Fruit fly (Drosophila melanogaster) whole organism, embryonic: Measurements from ENCODE around the gene Gmppb.

Experiments
- Adf1 ChIP-seq: fragments of 200-800 bp; sonication (Bioruptor generic); IDR thresholded peaks from 2 replicates; pipeline ENCODE4 v1.3.6; 2022; ENCODE audit warnings: missing biosample characterization, missing genetic modification characterization
- BEAF-32 ChIP-seq: fragments of 200-800 bp; sonication (Bioruptor generic); optimal IDR thresholded peaks from 3 replicates; lab custom pipeline; 2017; ENCODE audit warnings: missing biosample characterization, missing genetic modification characterization, mild to moderate bottlenecking, moderate library complexity, missing genetic modification reagents
- CG11085 ChIP-seq: fragments of 200-800 bp; sonication (Bioruptor generic); IDR thresholded peaks from 2 replicates; pipeline ENCODE4 v1.3.6; 2022; ENCODE audit warnings: missing biosample characterization, missing genetic modification characterization
- CG12071 ChIP-seq: fragments of 200-800 bp; sonication (Bioruptor generic); optimal IDR thresholded peaks from 3 replicates; lab custom pipeline; 2018; ENCODE audit warnings: missing biosample characterization, mild to moderate bottlenecking, missing genetic modification characterization
- CG14965 ChIP-seq: fragments of 200-800 bp; sonication (Bioruptor generic); optimal IDR thresholded peaks from 2 replicates; lab custom pipeline; 2016; ENCODE audit warnings: missing biosample characterization, missing genetic modification characterization, borderline replicate concordance
- CG15073 ChIP-seq: fragments of 200-800 bp; sonication (Bioruptor generic); optimal IDR thresholded peaks from 2 replicates; lab custom pipeline; 2016; ENCODE audit warnings: missing biosample characterization, missing genetic modification characterization
- CG16779 ChIP-seq: fragments of 200-800 bp; sonication (Bioruptor generic); IDR thresholded peaks from 2 replicates; pipeline ENCODE4 v1.3.6; 2022; ENCODE audit warnings: missing biosample characterization, missing genetic modification characterization
- CG2116 ChIP-seq: fragments of 200-800 bp; sonication (Bioruptor generic); optimal IDR thresholded peaks from 3 replicates; lab custom pipeline; 2018; ENCODE audit warnings: missing biosample characterization, mild to moderate bottlenecking, missing genetic modification characterization
- CG3407 ChIP-seq: fragments of 200-800 bp; sonication (Bioruptor generic); optimal IDR thresholded peaks from 2 replicates; lab custom pipeline; 2018; ENCODE audit warnings: missing biosample characterization, mild to moderate bottlenecking, missing genetic modification characterization
- CG4820 ChIP-seq: fragments of 200-800 bp; sonication (Bioruptor generic); optimal IDR thresholded peaks from 3 replicates; lab custom pipeline; 2016; ENCODE audit warnings: missing biosample characterization, missing genetic modification characterization
- CG6791 ChIP-seq: fragments of 200-800 bp; sonication (Bioruptor generic); IDR thresholded peaks from 3 replicates; pipeline ENCODE4 v1.3.6; 2022; ENCODE audit warnings: missing biosample characterization, missing genetic modification characterization; ENCODE audit not compliant: partially characterized antibody
- CG6813 ChIP-seq: fragments of 200-800 bp; sonication (Bioruptor generic); optimal IDR thresholded peaks from 2 replicates; lab custom pipeline; 2017; ENCODE audit warnings: missing biosample characterization, missing genetic modification characterization, mild to moderate bottlenecking, moderate library complexity, missing genetic modification reagents
- CG8089 ChIP-seq: fragments of 200-800 bp; sonication (Bioruptor generic); optimal IDR thresholded peaks from 3 replicates; lab custom pipeline; 2016; ENCODE audit warnings: missing biosample characterization, missing genetic modification characterization
- CTCF ChIP-seq: fragments of 200-800 bp; sonication (Bioruptor generic); optimal IDR thresholded peaks from 2 replicates; lab custom pipeline; 2017; ENCODE audit warnings: missing biosample characterization, mild to moderate bottlenecking, missing genetic modification characterization, moderate library complexity
- Deaf1 ChIP-seq: fragments of 200-800 bp; optimal IDR thresholded peaks from 3 replicates; lab custom pipeline; 2019; ENCODE audit warnings: missing biosample characterization, mild to moderate bottlenecking, missing genetic modification characterization, moderate library complexity
- Dip2 ChIP-seq: fragments of 200-800 bp; sonication (Bioruptor generic); IDR thresholded peaks from 2 replicates; pipeline ENCODE4 v1.3.6; 2022; ENCODE audit warnings: missing biosample characterization, missing genetic modification characterization
- Doc2 ChIP-seq: fragments of 200-800 bp; sonication (Bioruptor generic); IDR thresholded peaks from 2 replicates; pipeline ENCODE4 v1.3.6; 2022; ENCODE audit warnings: missing biosample characterization, missing genetic modification characterization
- GATAe ChIP-seq: fragments of 200-800 bp; sonication (Bioruptor generic); conservative IDR thresholded peaks from 2 replicates; pipeline ENCODE4 v1.3.6; 2022; ENCODE audit warnings: missing biosample characterization, missing genetic modification characterization
- HLH54F ChIP-seq: fragments of 200-800 bp; sonication (Bioruptor generic); optimal IDR thresholded peaks from 3 replicates; lab custom pipeline; 2016; ENCODE audit warnings: missing biosample characterization, missing genetic modification characterization
- Hmr ChIP-seq: fragments of 200-800 bp; sonication (Bioruptor generic); optimal IDR thresholded peaks from 3 replicates; lab custom pipeline; 2017; ENCODE audit warnings: mild to moderate bottlenecking, missing biosample characterization, missing genetic modification reagents, missing genetic modification characterization
- Hr51 ChIP-seq, 2 experiments: fragments of 200-800 bp; sonication (Bioruptor generic); optimal IDR thresholded peaks; 2 replicates in 1 of 2; 3 replicates in 1 of 2; lab custom pipeline; 2016 to 2018; ENCODE audit warnings: missing biosample characterization in 2 of 2, missing genetic modification characterization in 2 of 2, mild to moderate bottlenecking in 1 of 2, moderate library complexity in 1 of 2
- Nf-YB ChIP-seq: fragments of 200-800 bp; sonication (Bioruptor generic); optimal IDR thresholded peaks from 3 replicates; lab custom pipeline; 2019; ENCODE audit warnings: missing biosample characterization, mild to moderate bottlenecking, missing genetic modification characterization, moderate library complexity
- Nf-YC ChIP-seq: fragments of 200-800 bp; optimal IDR thresholded peaks from 3 replicates; lab custom pipeline; 2019; ENCODE audit warnings: missing biosample characterization, mild to moderate bottlenecking, missing genetic modification characterization, moderate library complexity
- Opbp ChIP-seq: fragments of 200-800 bp; sonication (Bioruptor generic); IDR thresholded peaks from 3 replicates; pipeline ENCODE4 v1.3.6; 2022; ENCODE audit warnings: missing biosample characterization, missing genetic modification characterization; ENCODE audit not compliant: partially characterized antibody
- Ptx1 ChIP-seq: fragments of 200-800 bp; sonication (Bioruptor generic); IDR thresholded peaks from 2 replicates; pipeline ENCODE4 v1.3.6; 2022; ENCODE audit warnings: missing biosample characterization, missing genetic modification characterization
- Sin3A ChIP-seq: fragments of >200 bp; optimal IDR thresholded peaks from 2 replicates; lab custom pipeline; 2018
- Vsx1 ChIP-seq: fragments of 200-800 bp; sonication (Bioruptor generic); optimal IDR thresholded peaks from 2 replicates; lab custom pipeline; 2017; ENCODE audit warnings: missing biosample characterization, mild to moderate bottlenecking, missing genetic modification characterization, missing genetic modification reagents
- abd-A ChIP-seq: fragments of 200-800 bp; sonication (Bioruptor generic); optimal IDR thresholded peaks from 3 replicates; lab custom pipeline; 2019; ENCODE audit warnings: missing biosample characterization, mild to moderate bottlenecking, missing genetic modification characterization, moderate library complexity
- al ChIP-seq: fragments of 200-800 bp; sonication (Bioruptor generic); IDR thresholded peaks from 2 replicates; pipeline ENCODE4 v1.3.6; 2022; ENCODE audit warnings: missing biosample characterization, missing genetic modification characterization
- ash1 ChIP-seq: fragments of 200-800 bp; sonication (Bioruptor generic); optimal IDR thresholded peaks from 2 replicates; lab custom pipeline; 2018; ENCODE audit warnings: missing biosample characterization, mild to moderate bottlenecking, missing genetic modification characterization
- cad ChIP-seq: fragments of >200 bp; optimal IDR thresholded peaks from 2 replicates; lab custom pipeline; 2017; ENCODE audit warnings: missing biosample characterization, missing genetic modification characterization
- cato ChIP-seq: fragments of 200-800 bp; sonication (Bioruptor generic); optimal IDR thresholded peaks from 2 replicates; lab custom pipeline; 2016; ENCODE audit warnings: missing biosample characterization, missing genetic modification characterization, borderline replicate concordance
- chif ChIP-seq, 2 experiments: fragments of 200-800 bp; sonication (Bioruptor generic); optimal IDR thresholded peaks; 3 replicates each; lab custom pipeline; 2016; ENCODE audit warnings: missing biosample characterization in 2 of 2, missing genetic modification characterization in 2 of 2
- chm ChIP-seq: fragments of 200-800 bp; sonication (Bioruptor generic); IDR thresholded peaks from 2 replicates; pipeline ENCODE4 v1.3.6; 2022; ENCODE audit warnings: missing biosample characterization, missing genetic modification characterization
- chn ChIP-seq: fragments of 200-800 bp; sonication (Bioruptor generic); optimal IDR thresholded peaks from 2 replicates; lab custom pipeline; 2016; ENCODE audit warnings: missing biosample characterization, missing genetic modification characterization
- ci ChIP-seq: fragments of 200-800 bp; sonication (Bioruptor generic); IDR thresholded peaks from 3 replicates; pipeline ENCODE4 v1.3.6; 2022; ENCODE audit warnings: missing biosample characterization, missing genetic modification characterization
- crol ChIP-seq: fragments of 200-800 bp; sonication (Bioruptor generic); IDR thresholded peaks from 2 replicates; pipeline ENCODE4 v1.3.6; 2022; ENCODE audit warnings: missing biosample characterization, missing genetic modification characterization
- crp ChIP-seq, 2 experiments: fragments of 200-800 bp; sonication (Bioruptor generic); optimal IDR thresholded peaks; 2 replicates in 1 of 2; 3 replicates in 1 of 2; lab custom pipeline; 2017; ENCODE audit warnings: missing biosample characterization in 2 of 2, missing genetic modification characterization in 2 of 2, mild to moderate bottlenecking in 1 of 2, moderate library complexity in 1 of 2
- dm ChIP-seq: fragments of 200-800 bp; sonication (Bioruptor generic); optimal IDR thresholded peaks from 3 replicates; lab custom pipeline; 2016; ENCODE audit warnings: missing biosample characterization, missing genetic modification characterization
- en ChIP-seq: fragments of 200-800 bp; sonication (Bioruptor generic); optimal IDR thresholded peaks from 2 replicates; lab custom pipeline; 2016; ENCODE audit warnings: missing biosample characterization, missing genetic modification characterization
- fd96Cb ChIP-seq: fragments of 200-800 bp; sonication (Bioruptor generic); optimal IDR thresholded peaks from 2 replicates; lab custom pipeline; 2018; ENCODE audit warnings: missing biosample characterization, mild to moderate bottlenecking, missing genetic modification characterization, moderate library complexity
- hth ChIP-seq: fragments of >200 bp; optimal IDR thresholded peaks from 2 replicates; lab custom pipeline; 2017; ENCODE audit warnings: inconsistent platforms
- ind ChIP-seq: fragments of 200-800 bp; sonication (Bioruptor generic); optimal IDR thresholded peaks from 3 replicates; lab custom pipeline; 2016; ENCODE audit warnings: missing biosample characterization, missing genetic modification characterization
- nerfin-1 ChIP-seq: fragments of 200-800 bp; sonication (Bioruptor generic); optimal IDR thresholded peaks from 3 replicates; lab custom pipeline; 2019; ENCODE audit warnings: missing biosample characterization, mild to moderate bottlenecking, missing genetic modification characterization, moderate library complexity
- oc ChIP-seq: fragments of 200-800 bp; sonication (Bioruptor generic); optimal IDR thresholded peaks from 2 replicates; lab custom pipeline; 2018; ENCODE audit warnings: missing biosample characterization, mild to moderate bottlenecking, missing genetic modification characterization, moderate library complexity
- org-1 ChIP-seq: fragments of 200-800 bp; sonication (Bioruptor generic); optimal IDR thresholded peaks from 2 replicates; lab custom pipeline; 2017; ENCODE audit warnings: missing biosample characterization, missing genetic modification characterization
- p53 ChIP-seq: fragments of 200-800 bp; sonication (Bioruptor generic); optimal IDR thresholded peaks from 2 replicates; lab custom pipeline; 2016; ENCODE audit warnings: missing biosample characterization, missing genetic modification characterization
- rib ChIP-seq: fragments of 200-800 bp; sonication (Bioruptor generic); IDR thresholded peaks from 2 replicates; pipeline ENCODE4 v1.3.6; 2022; ENCODE audit warnings: missing biosample characterization, missing genetic modification characterization
- sens-2 ChIP-seq: fragments of 200-800 bp; sonication (Bioruptor generic); IDR thresholded peaks from 2 replicates; pipeline ENCODE4 v1.3.6; 2022; ENCODE audit warnings: missing biosample characterization, missing genetic modification characterization
- sim ChIP-seq: fragments of 200-800 bp; sonication (Bioruptor generic); IDR thresholded peaks from 2 replicates; pipeline ENCODE4 v1.3.6; 2022; ENCODE audit warnings: missing biosample characterization, missing genetic modification characterization
- slbo ChIP-seq: fragments of 200-800 bp; sonication (Bioruptor generic); IDR thresholded peaks from 2 replicates; pipeline ENCODE4 v1.3.6; 2022; ENCODE audit warnings: missing biosample characterization, missing genetic modification characterization
- tin ChIP-seq: fragments of 200-800 bp; sonication (Bioruptor generic); optimal IDR thresholded peaks from 3 replicates; lab custom pipeline; 2016; ENCODE audit warnings: missing biosample characterization, missing genetic modification characterization
- tio ChIP-seq: fragments of 200-800 bp; sonication (Bioruptor generic); optimal IDR thresholded peaks from 2 replicates; lab custom pipeline; 2017; ENCODE audit warnings: missing biosample characterization, missing genetic modification characterization, inconsistent platforms
- vfl ChIP-seq: fragments of 200-800 bp; sonication (Bioruptor generic); optimal IDR thresholded peaks from 2 replicates; lab custom pipeline; 2016; ENCODE audit warnings: missing biosample characterization, missing genetic modification characterization

The Gmppb gene

DNA sequence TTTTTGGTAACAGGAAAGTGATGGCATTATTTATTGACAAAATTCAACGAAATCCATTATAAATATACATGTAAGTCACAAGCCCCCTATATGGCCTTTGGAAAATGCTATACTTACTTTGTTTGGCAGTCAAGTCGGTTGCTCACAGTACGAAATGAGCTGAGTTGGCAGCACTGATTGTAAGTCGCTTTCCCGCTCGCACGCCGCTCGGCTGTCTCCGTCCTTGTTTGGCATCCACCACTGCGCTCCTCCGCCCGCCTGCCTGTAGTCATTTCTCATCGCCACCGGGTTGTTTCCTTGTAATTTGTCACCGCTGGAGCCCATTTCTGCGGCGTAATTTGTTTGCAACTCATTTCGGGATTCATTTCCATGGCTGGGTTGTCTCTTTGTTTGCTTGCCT, 22.4 kb downstream of the Gmppb start (continued):
- TF ChIP-seq Nf-YC (tag; lab: Kevin White, UChicago) (peak; percentile 83), tin (GFP tag; lab: Kevin White, UChicago) (no peak), ci (GFP tag; lab: Robert Waterston, UW) (no peak), chif (GFP tag; optimal IDR thresholded peaks at IDR 0.05; lab: Kevin White, UChicago) (peak in 1 of 2 experiments; percentile 19), fd96Cb (no peak), en (GFP tag; lab: Kevin White, UChicago) (no peak), CG14965 (GFP tag; lab: Kevin White, UChicago) (no peak), chn (GFP tag; lab: Kevin White, UChicago) (no peak), CG6791 (GFP tag; lab: Robert Waterston, UW) (0 out of 3 replicates have a peak, but pooled peaks have one; percentile 11), CG15073 (GFP tag; lab: Kevin White, UChicago) (no peak), CG12071 (no peak), HLH54F (no peak), CG6813 (GFP tag; lab: Kevin White, UChicago) (no peak), CG2116 (GFP tag; lab: Kevin White, UChicago) (no peak), Ptx1 (no peak), nerfin-1 (tag; lab: Kevin White, UChicago) (no peak), cato (GFP tag; lab: Kevin White, UChicago) (no peak), al (GFP tag; lab: Robert Waterston, UW) (no peak), CG8089 (GFP tag; lab: Kevin White, UChicago) (no peak), Sin3A (lab: Kevin White, UChicago) (no peak), Nf-YB (peak; percentile 81), CG3407 (no peak), hth (lab: Kevin White, UChicago) (no peak), BEAF-32 (GFP tag; lab: Kevin White, UChicago) (no peak), sens-2 (GFP tag; lab: Robert Waterston, UW) (no peak), Hr51 (GFP tag; optimal IDR thresholded peaks at IDR 0.05; lab: Kevin White, UChicago) (no peak), crp (GFP tag; optimal IDR thresholded peaks at IDR 0.05; lab: Kevin White, UChicago) (no peak), oc (tag; lab: Kevin White, UChicago) (no peak), abd-A (tag; lab: Kevin White, UChicago) (no peak), Hmr (GFP tag; lab: Kevin White, UChicago) (no peak), sim (no peak), vfl (GFP tag; lab: Kevin White, UChicago) (no peak), slbo (GFP tag; lab: Robert Waterston, UW) (no peak), ind (GFP tag; lab: Kevin White, UChicago) (no peak), CG4820 (GFP tag; lab: Kevin White, UChicago) (no peak), CTCF (GFP tag; lab: Kevin White, UChicago) (no peak), Dip2 (GFP tag; lab: Robert Waterston, UW) (no peak), Doc2 (GFP tag; lab: Robert Waterston, UW) (no peak), tio (GFP tag; lab: Kevin White, UChicago) (no peak)
- TF ChIP-seq, all 482 proteins: peak for 11

- TF ChIP-seq dm (GFP tag; lab: Kevin White, UChicago) (no peak), chm (GFP tag; lab: Robert Waterston, UW) (0 out of 2 replicates have a peak, but pooled peaks have one; percentile 48), Deaf1 (peak; percentile 69), CG16779 (GFP tag; lab: Robert Waterston, UW) (no peak), Adf1 (GFP tag; lab: Robert Waterston, UW) (no peak), rib (GFP tag; lab: Robert Waterston, UW) (peak; percentile 39; the same call in 1 of the 2 replicates), org-1 (GFP tag; lab: Kevin White, UChicago) (no peak), p53 (GFP tag; lab: Kevin White, UChicago) (no peak), abd-A (tag; lab: Kevin White, UChicago) (peak; percentile 41), cad (GFP tag; lab: Kevin White, UChicago) (peak; percentile 48), crol (GFP tag; lab: Robert Waterston, UW) (peak; percentile 51), Vsx1 (GFP tag; lab: Kevin White, UChicago) (no peak), GATAe (GFP tag; lab: Robert Waterston, UW) (no peak), ash1 (GFP tag; lab: Kevin White, UChicago) (no peak), Opbp (GFP tag; lab: Robert Waterston, UW) (peak; percentile 71), CG11085 (GFP tag; lab: Robert Waterston, UW) (no peak)
These were observed 24.1 kb downstream of the Gmppb start for dm6 chr3R:4835315-4835714.
